Fruit fly (Drosophila melanogaster) whole organism, embryonic: ENCODE data around the gene CG15431.

Experiments
- Abd-B ChIP-seq: fragments of 200-800 bp; sonication (Bioruptor generic); optimal IDR thresholded peaks from 2 replicates; lab custom pipeline; 2018; ENCODE audit warnings: missing biosample characterization, mild to moderate bottlenecking, missing genetic modification characterization, moderate library complexity
- CG10274 ChIP-seq: fragments of 200-800 bp; sonication (Bioruptor generic); optimal IDR thresholded peaks from 3 replicates; lab custom pipeline; 2017; ENCODE audit warnings: missing biosample characterization, mild to moderate bottlenecking, missing genetic modification characterization
- CG10366 ChIP-seq: fragments of 200-800 bp; sonication (Bioruptor generic); IDR thresholded peaks from 2 replicates; pipeline ENCODE4 v1.3.6; 2022; ENCODE audit warnings: missing biosample characterization, missing genetic modification characterization
- CG10654 ChIP-seq: fragments of 200-800 bp; sonication (Bioruptor generic); optimal IDR thresholded peaks from 2 replicates; lab custom pipeline; 2016; ENCODE audit warnings: missing biosample characterization, missing genetic modification characterization
- CG10979 ChIP-seq: fragments of 200-800 bp; sonication (Bioruptor generic); optimal IDR thresholded peaks from 2 replicates; lab custom pipeline; 2018; ENCODE audit warnings: missing biosample characterization, mild to moderate bottlenecking, missing genetic modification characterization, moderate library complexity
- CG12155 ChIP-seq: fragments of 200-800 bp; sonication (Bioruptor generic); optimal IDR thresholded peaks from 3 replicates; lab custom pipeline; 2016; ENCODE audit warnings: missing biosample characterization, missing genetic modification characterization
- CG13424 ChIP-seq: fragments of 200-800 bp; sonication (Bioruptor generic); optimal IDR thresholded peaks from 2 replicates; lab custom pipeline; 2019; ENCODE audit warnings: missing biosample characterization, mild to moderate bottlenecking, missing genetic modification characterization, moderate library complexity
- CG13624 ChIP-seq: fragments of 200-800 bp; sonication (Bioruptor generic); optimal IDR thresholded peaks from 2 replicates; lab custom pipeline; 2016; ENCODE audit warnings: missing biosample characterization, missing genetic modification characterization
- CG14965 ChIP-seq: fragments of 200-800 bp; sonication (Bioruptor generic); optimal IDR thresholded peaks from 2 replicates; lab custom pipeline; 2016; ENCODE audit warnings: missing biosample characterization, missing genetic modification characterization, borderline replicate concordance
- CG15601 ChIP-seq: fragments of 200-800 bp; sonication (Bioruptor generic); optimal IDR thresholded peaks from 3 replicates; lab custom pipeline; 2019; ENCODE audit warnings: missing biosample characterization, mild to moderate bottlenecking, missing genetic modification characterization, moderate library complexity
- CG15696 ChIP-seq: fragments of 200-800 bp; sonication (Bioruptor generic); optimal IDR thresholded peaks from 2 replicates; lab custom pipeline; 2019; ENCODE audit warnings: missing biosample characterization, mild to moderate bottlenecking, missing genetic modification characterization, moderate library complexity
- CG17568 ChIP-seq: fragments of 200-800 bp; sonication (Bioruptor generic); optimal IDR thresholded peaks from 2 replicates; lab custom pipeline; 2018; ENCODE audit warnings: missing biosample characterization, mild to moderate bottlenecking, missing genetic modification characterization, moderate library complexity
- CG32532 ChIP-seq: fragments of 200-800 bp; sonication (Bioruptor generic); IDR thresholded peaks from 2 replicates; pipeline ENCODE4 v1.3.6; 2022; ENCODE audit warnings: missing biosample characterization, missing genetic modification characterization
- CG34422 ChIP-seq: fragments of 200-800 bp; sonication (Bioruptor generic); IDR thresholded peaks from 3 replicates; pipeline ENCODE4 v1.3.6; 2022; ENCODE audit warnings: missing biosample characterization, missing genetic modification characterization
- CG42726 ChIP-seq: fragments of 200-800 bp; sonication (Bioruptor generic); IDR thresholded peaks from 2 replicates; pipeline ENCODE4 v1.3.6; 2022; ENCODE audit warnings: missing biosample characterization, missing genetic modification characterization; ENCODE audit not compliant: partially characterized antibody
- CG4854 ChIP-seq: fragments of 200-800 bp; sonication (Bioruptor generic); optimal IDR thresholded peaks from 2 replicates; lab custom pipeline; 2016; ENCODE audit warnings: missing biosample characterization, missing genetic modification characterization, inconsistent platforms
- CG7987 ChIP-seq: fragments of 200-800 bp; sonication (Bioruptor generic); optimal IDR thresholded peaks from 2 replicates; lab custom pipeline; 2018; ENCODE audit warnings: missing biosample characterization, mild to moderate bottlenecking, missing genetic modification characterization, moderate library complexity
- CG9817 ChIP-seq: fragments of 200-800 bp; sonication (Bioruptor generic); optimal IDR thresholded peaks from 2 replicates; lab custom pipeline; 2018; ENCODE audit warnings: missing biosample characterization, mild to moderate bottlenecking, missing genetic modification characterization, moderate library complexity
- Dip3 ChIP-seq: fragments of 200-800 bp; sonication (Bioruptor generic); optimal IDR thresholded peaks from 3 replicates; lab custom pipeline; 2016; ENCODE audit warnings: missing biosample characterization, missing genetic modification characterization
- Fer2 ChIP-seq: fragments of 200-800 bp; sonication (Bioruptor generic); optimal IDR thresholded peaks from 2 replicates; lab custom pipeline; 2018; ENCODE audit warnings: missing biosample characterization, mild to moderate bottlenecking, missing genetic modification characterization, moderate library complexity
- HLHmδ ChIP-seq: fragments of 200-800 bp; sonication (Bioruptor generic); optimal IDR thresholded peaks from 2 replicates; lab custom pipeline; 2018; ENCODE audit warnings: missing biosample characterization, mild to moderate bottlenecking, missing genetic modification characterization, moderate library complexity
- Nf-YB ChIP-seq: fragments of 200-800 bp; sonication (Bioruptor generic); optimal IDR thresholded peaks from 3 replicates; lab custom pipeline; 2019; ENCODE audit warnings: missing biosample characterization, mild to moderate bottlenecking, missing genetic modification characterization, moderate library complexity
- NfI ChIP-seq: fragments of 200-800 bp; sonication (Bioruptor generic); optimal IDR thresholded peaks from 3 replicates; lab custom pipeline; 2018; ENCODE audit warnings: missing biosample characterization, mild to moderate bottlenecking, missing genetic modification characterization, moderate library complexity
- bab2 ChIP-seq: fragments of 200-800 bp; sonication (Bioruptor generic); optimal IDR thresholded peaks from 2 replicates; lab custom pipeline; 2016; ENCODE audit warnings: missing biosample characterization, missing genetic modification characterization
- bcd ChIP-seq: fragments of 200-800 bp; sonication (Bioruptor generic); optimal IDR thresholded peaks from 2 replicates; lab custom pipeline; 2017; ENCODE audit warnings: missing biosample characterization, mild to moderate bottlenecking, missing genetic modification characterization
- bigmax ChIP-seq: fragments of 200-800 bp; sonication (Bioruptor generic); optimal IDR thresholded peaks from 2 replicates; lab custom pipeline; 2018; ENCODE audit warnings: missing biosample characterization, mild to moderate bottlenecking, missing genetic modification characterization
- bowl ChIP-seq: fragments of 200-800 bp; sonication (Bioruptor generic); IDR thresholded peaks from 2 replicates; pipeline ENCODE4 v1.3.6; 2022; ENCODE audit warnings: missing biosample characterization, missing genetic modification characterization
- danr ChIP-seq: fragments of 200-800 bp; sonication (Bioruptor generic); IDR thresholded peaks from 2 replicates; pipeline ENCODE4 v1.3.6; 2022; ENCODE audit warnings: missing biosample characterization, missing genetic modification characterization
- eve ChIP-seq, 2 experiments: fragments of >200 bp; optimal IDR thresholded peaks; 2 replicates each; lab custom pipeline; 2017; ENCODE audit warnings: missing biosample characterization in 2 of 2, missing genetic modification characterization in 2 of 2
- fd64A ChIP-seq: fragments of 200-800 bp; sonication (Bioruptor generic); optimal IDR thresholded peaks from 3 replicates; lab custom pipeline; 2018; ENCODE audit warnings: missing biosample characterization, mild to moderate bottlenecking, missing genetic modification characterization
- ftz-f1 ChIP-seq: fragments of 200-800 bp; sonication (Bioruptor generic); optimal IDR thresholded peaks from 2 replicates; lab custom pipeline; 2016; ENCODE audit warnings: missing biosample characterization, missing genetic modification characterization
- gsb ChIP-seq: fragments of 200-800 bp; sonication (Bioruptor generic); IDR thresholded peaks from 2 replicates; pipeline ENCODE4 v1.3.6; 2022; ENCODE audit warnings: missing biosample characterization, missing genetic modification characterization
- ind ChIP-seq: fragments of 200-800 bp; sonication (Bioruptor generic); optimal IDR thresholded peaks from 3 replicates; lab custom pipeline; 2016; ENCODE audit warnings: missing biosample characterization, missing genetic modification characterization
- kay ChIP-seq: fragments of 200-800 bp; sonication (Bioruptor generic); optimal IDR thresholded peaks from 2 replicates; lab custom pipeline; 2016; ENCODE audit warnings: missing biosample characterization, missing genetic modification characterization
- knrl ChIP-seq: fragments of 200-800 bp; sonication (Bioruptor generic); IDR thresholded peaks from 3 replicates; pipeline ENCODE4 v1.3.6; 2022; ENCODE audit warnings: missing biosample characterization, missing genetic modification characterization; ENCODE audit not compliant: partially characterized antibody
- mam ChIP-seq: fragments of 200-800 bp; sonication (Bioruptor generic); optimal IDR thresholded peaks from 3 replicates; lab custom pipeline; 2016; ENCODE audit warnings: missing biosample characterization, missing genetic modification characterization
- nau ChIP-seq: fragments of 200-800 bp; sonication (Bioruptor generic); optimal IDR thresholded peaks from 3 replicates; lab custom pipeline; 2017; ENCODE audit warnings: missing biosample characterization, mild to moderate bottlenecking, missing genetic modification characterization, missing genetic modification reagents
- nerfin-2 ChIP-seq: fragments of 200-800 bp; sonication (Bioruptor generic); IDR thresholded peaks from 2 replicates; pipeline ENCODE4 v1.3.6; 2022; ENCODE audit warnings: missing biosample characterization, missing genetic modification characterization; ENCODE audit not compliant: partially characterized antibody
- oc ChIP-seq: fragments of 200-800 bp; sonication (Bioruptor generic); optimal IDR thresholded peaks from 2 replicates; lab custom pipeline; 2018; ENCODE audit warnings: missing biosample characterization, mild to moderate bottlenecking, missing genetic modification characterization, moderate library complexity
- peb ChIP-seq: fragments of 200-800 bp; sonication (Bioruptor generic); IDR thresholded peaks from 2 replicates; pipeline ENCODE4 v1.3.6; 2022; ENCODE audit warnings: missing biosample characterization, missing genetic modification characterization
- pzg ChIP-seq: fragments of 200-800 bp; sonication (Bioruptor generic); optimal IDR thresholded peaks from 3 replicates; lab custom pipeline; 2018; ENCODE audit warnings: missing biosample characterization, mild to moderate bottlenecking, missing genetic modification characterization, moderate library complexity
- tin ChIP-seq: fragments of 200-800 bp; sonication (Bioruptor generic); optimal IDR thresholded peaks from 3 replicates; lab custom pipeline; 2016; ENCODE audit warnings: missing biosample characterization, missing genetic modification characterization
- vnd ChIP-seq: fragments of 200-800 bp; sonication (Bioruptor generic); IDR thresholded peaks from 3 replicates; pipeline ENCODE4 v1.3.6; 2022; ENCODE audit warnings: missing biosample characterization, missing genetic modification characterization; ENCODE audit not compliant: partially characterized antibody
- zen ChIP-seq: fragments of 200-800 bp; sonication (Bioruptor generic); optimal IDR thresholded peaks from 3 replicates; lab custom pipeline; 2018; ENCODE audit warnings: missing biosample characterization, mild to moderate bottlenecking, missing genetic modification characterization, moderate library complexity
- zen2 ChIP-seq: fragments of 200-800 bp; sonication (Bioruptor generic); IDR thresholded peaks from 3 replicates; pipeline ENCODE4 v1.3.6; 2022; ENCODE audit warnings: missing biosample characterization, missing genetic modification characterization; ENCODE audit not compliant: partially characterized antibody

The CG15431 gene

dm6 chr2L:4371516-4372136 is 69.5 kb downstream of the CG15431 start (continued):
- TF ChIP-seq mam (GFP tag; lab: Kevin White, UChicago) (no peak), NfI (GFP tag; lab: Kevin White, UChicago) (peak; percentile 3), vnd (GFP tag; lab: Robert Waterston, UW) (no peak), zen2 (GFP tag; lab: Robert Waterston, UW) (no peak), CG32532 (GFP tag; lab: Robert Waterston, UW) (no peak), eve (GFP tag; optimal IDR thresholded peaks at IDR 0.05; lab: Kevin White, UChicago) (peak in 1 of 2 experiments; percentile 73), CG10366 (GFP tag; lab: Robert Waterston, UW) (peak; percentile 11; the same call in 1 of the 2 replicates), CG10979 (peak; percentile 86), Nf-YB (GFP tag; lab: Kevin White, UChicago) (peak; percentile 66), CG15696 (tag; lab: Kevin White, UChicago) (peak; percentile 92), oc (peak; percentile 75), nerfin-2 (GFP tag; lab: Robert Waterston, UW) (no peak), CG4854 (GFP tag; lab: Kevin White, UChicago) (no peak), CG14965 (GFP tag; lab: Kevin White, UChicago) (no peak), zen (peak; percentile 70), CG10274 (GFP tag; lab: Kevin White, UChicago) (no peak), tin (peak; percentile 51), gsb (GFP tag; lab: Robert Waterston, UW) (no peak), CG9817 (tag; lab: Kevin White, UChicago) (no peak), knrl (GFP tag; lab: Robert Waterston, UW) (peak; percentile 57; the same call in 2 of the 3 replicates), Fer2 (no peak), bigmax (GFP tag; lab: Kevin White, UChicago) (no peak), HLHmδ (GFP tag; lab: Kevin White, UChicago) (peak; percentile 90), CG13424 (tag; lab: Kevin White, UChicago) (peak; percentile 78), CG17568 (GFP tag; lab: Kevin White, UChicago) (no peak), fd64A (GFP tag; lab: Kevin White, UChicago) (no peak), danr (no peak), Abd-B (GFP tag; lab: Kevin White, UChicago) (no peak), CG13624 (GFP tag; lab: Kevin White, UChicago) (no peak), kay (peak; percentile 6), CG7987 (no peak), CG10654 (GFP tag; lab: Kevin White, UChicago) (peak; percentile 24), pzg (GFP tag; lab: Kevin White, UChicago) (no peak), nau (GFP tag; lab: Kevin White, UChicago) (peak; percentile 31), Dip3 (GFP tag; lab: Kevin White, UChicago) (no peak), CG15601 (peak; percentile 81), ftz-f1 (GFP tag; lab: Kevin White, UChicago) (no peak), bcd (peak; percentile 35), CG42726 (GFP tag; lab: Robert Waterston, UW) (0 out of 2 replicates have a peak, but pooled peaks have one; percentile 41), peb (GFP tag; lab: Robert Waterston, UW) (no peak), CG34422 (GFP tag; lab: Robert Waterston, UW) (peak; percentile 47; the same call in 2 of the 3 replicates), CG12155 (GFP tag; lab: Kevin White, UChicago) (peak; percentile 7), ind (GFP tag; lab: Kevin White, UChicago) (peak; percentile 44), bab2 (GFP tag; lab: Kevin White, UChicago) (no peak), bowl (GFP tag; lab: Robert Waterston, UW) (no peak)
